Worm (Caenorhabditis elegans): ENCODE results near the gene srx-76.
A peak's percentile ranks its signal among the peaks of the same experiment; 100 is the strongest.

srx-76 gene

ce11 chrV:11897604-11898003, 6.0 kb downstream of the srx-76 start:
- no peak for TF ChIP-seq him-1 (tag; optimal IDR thresholded peaks at IDR 0.05)
- TF ChIP-seq dao-5 (tag; optimal IDR thresholded peaks at IDR 0.05): no peak
- no peak for TF ChIP-seq W03F9.2 (tag; optimal IDR thresholded peaks at IDR 0.05)

ce11 chrV:11899149-11899548, 7.5 kb downstream of the srx-76 start, which contains the start of gene sma-1:
TSS of gene sma-1 (plus strand) at chrV:11899449.
- TF ChIP-seq W03F9.2 (tag; optimal IDR thresholded peaks at IDR 0.05) (no peak), dao-5 (tag; optimal IDR thresholded peaks at IDR 0.05) (no peak), him-1 (tag; optimal IDR thresholded peaks at IDR 0.05) (no peak)

ce11 chrV:11900127-11900526, 8.5 kb downstream of the srx-76 start:
- TF ChIP-seq him-1 (tag; optimal IDR thresholded peaks at IDR 0.05) (no peak), W03F9.2 (tag; optimal IDR thresholded peaks at IDR 0.05) (no peak), dao-5 (tag; optimal IDR thresholded peaks at IDR 0.05) (no peak)

ce11 chrV:11901260-11901659, 9.6 kb downstream of the srx-76 start:
- TF ChIP-seq dao-5 (tag; optimal IDR thresholded peaks at IDR 0.05) (no peak), W03F9.2 (tag; optimal IDR thresholded peaks at IDR 0.05) (no peak), him-1 (tag; optimal IDR thresholded peaks at IDR 0.05) (no peak)

ce11 chrV:11902161-11902560, 10.5 kb downstream of the srx-76 start:
- TF ChIP-seq W03F9.2 (tag; optimal IDR thresholded peaks at IDR 0.05): no peak
- no peak for TF ChIP-seq him-1 (tag; optimal IDR thresholded peaks at IDR 0.05)
- no peak for TF ChIP-seq dao-5 (tag; optimal IDR thresholded peaks at IDR 0.05)

ce11 chrV:11905977-11906376, 14.4 kb downstream of the srx-76 start:
- TF ChIP-seq dao-5 (tag; optimal IDR thresholded peaks at IDR 0.05): no peak

- TF ChIP-seq W03F9.2 (tag; optimal IDR thresholded peaks at IDR 0.05) (no peak), him-1 (tag; optimal IDR thresholded peaks at IDR 0.05) (no peak), dao-5 (tag; optimal IDR thresholded peaks at IDR 0.05) (no peak)
Observed at ce11 chrV:11913283-11913682, 21.7 kb downstream of the srx-76 start.

ce11 chrV:11917186-11917585, 25.6 kb downstream of the srx-76 start, which contains the start of gene R31.2:
TSS of gene R31.2 (plus strand) at chrV:11917573.
- TF ChIP-seq him-1 (tag; optimal IDR thresholded peaks at IDR 0.05): no peak
- no peak for TF ChIP-seq W03F9.2 (tag; optimal IDR thresholded peaks at IDR 0.05)
- TF ChIP-seq dao-5 (tag; optimal IDR thresholded peaks at IDR 0.05): no peak

- no peak for TF ChIP-seq dao-5 (tag; optimal IDR thresholded peaks at IDR 0.05)
- no peak for TF ChIP-seq him-1 (tag; optimal IDR thresholded peaks at IDR 0.05)
- TF ChIP-seq W03F9.2 (tag; optimal IDR thresholded peaks at IDR 0.05): no peak
Observed at ce11 chrV:11919639-11920038, 28.0 kb downstream of the srx-76 start.

ce11 chrV:11921229-11921628, 29.6 kb downstream of the srx-76 start:
- TF ChIP-seq dao-5 (tag; optimal IDR thresholded peaks at IDR 0.05) (no peak), W03F9.2 (tag; optimal IDR thresholded peaks at IDR 0.05) (peak; percentile 41)

ce11 chrV:11921689-11922517, 30.3 kb downstream of the srx-76 start:
- TF ChIP-seq W03F9.2 (tag; optimal IDR thresholded peaks at IDR 0.05): no peak
- no peak for TF ChIP-seq him-1 (tag; optimal IDR thresholded peaks at IDR 0.05)
- no peak for TF ChIP-seq dao-5 (tag; optimal IDR thresholded peaks at IDR 0.05)

- TF ChIP-seq him-1 (tag; optimal IDR thresholded peaks at IDR 0.05) (no peak), W03F9.2 (tag; optimal IDR thresholded peaks at IDR 0.05) (no peak), dao-5 (tag; optimal IDR thresholded peaks at IDR 0.05) (no peak)
Observed at ce11 chrV:11927346-11927745, 35.7 kb downstream of the srx-76 start, which contains the start of gene osm-6. TSS of gene osm-6 (minus strand) at chrV:11927446.

ce11 chrV:11929046-11929590, 37.5 kb downstream of the srx-76 start, which contains the start of gene F58H1.2:
TSS of gene F58H1.2 (plus strand) at chrV:11929096.
- TF ChIP-seq W03F9.2 (tag; optimal IDR thresholded peaks at IDR 0.05): no peak
- TF ChIP-seq him-1 (tag; optimal IDR thresholded peaks at IDR 0.05): no peak
- TF ChIP-seq dao-5 (tag; optimal IDR thresholded peaks at IDR 0.05): no peak

- TF ChIP-seq W03F9.2 (tag; optimal IDR thresholded peaks at IDR 0.05): no peak
- no peak for TF ChIP-seq dao-5 (tag; optimal IDR thresholded peaks at IDR 0.05)
- TF ChIP-seq him-1 (tag; optimal IDR thresholded peaks at IDR 0.05): no peak
Observed at ce11 chrV:11933196-11934028, 41.8 kb downstream of the srx-76 start, which contains the start of the genes aman-2 and F58H1.3. TSS of gene aman-2 (minus strand) at chrV:11933246. TSS of gene F58H1.3 (plus strand) at chrV:11933978.
